Worm (Caenorhabditis elegans): Measurements from ENCODE around the gene T04F3.1.

ce11 chrV:11751480-11751879 is 11.6 kb downstream of the T04F3.1 start:
- TF ChIP-seq drap-1 (GFP tag; optimal IDR thresholded peaks at IDR 0.05) (no peak), tbx-8 (GFP tag; optimal IDR thresholded peaks at IDR 0.05) (no peak)
